Worm (Caenorhabditis elegans): ENCODE data around the gene smrc-1.

The smrc-1 gene

DNA sequence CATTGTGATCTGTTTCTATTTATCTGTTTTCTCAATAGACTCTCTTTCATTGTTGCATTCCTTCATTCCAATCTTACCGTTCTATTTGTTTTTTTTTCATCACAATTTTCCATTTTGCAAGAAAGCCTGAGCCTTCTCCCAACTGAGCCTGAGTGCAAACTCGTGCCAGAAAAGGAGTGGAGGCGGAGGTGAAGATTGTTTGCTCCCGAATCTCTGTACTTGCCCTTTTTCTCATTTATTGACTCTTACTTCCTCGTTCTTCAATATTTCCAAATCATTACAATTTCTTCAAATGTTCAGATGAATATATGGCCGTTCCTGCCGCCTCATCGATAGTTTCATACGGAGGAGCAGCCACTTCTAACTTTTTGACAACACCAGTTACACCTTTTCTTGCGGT is 16.1 kb downstream of the smrc-1 start, which contains the start of gene let-756:
TSS of gene let-756 (plus strand) at position 301 of the 400 bp plus-strand sequence.
- no peak for TF ChIP-seq lsy-2 (tag; optimal IDR thresholded peaks at IDR 0.05)
- TF ChIP-seq nhr-129 (tag; optimal IDR thresholded peaks at IDR 0.05): no peak
- TF ChIP-seq nhr-77 (tag; optimal IDR thresholded peaks at IDR 0.05): no peak
- TF ChIP-seq lin-39 (tag; optimal IDR thresholded peaks at IDR 0.05): no peak
- TF ChIP-seq crh-2 (tag; optimal IDR thresholded peaks at IDR 0.05): no peak
- TF ChIP-seq ceh-82 (tag; optimal IDR thresholded peaks at IDR 0.05): no peak
- TF ChIP-seq elt-1 (tag; optimal IDR thresholded peaks at IDR 0.05): no peak
- no peak for TF ChIP-seq C34F6.9 (tag; optimal IDR thresholded peaks at IDR 0.05)
- TF ChIP-seq sem-4 (tag; optimal IDR thresholded peaks at IDR 0.05): no peak
- no peak for TF ChIP-seq R02D3.7 (tag; optimal IDR thresholded peaks at IDR 0.05)
- TF ChIP-seq nhr-23 (tag; optimal IDR thresholded peaks at IDR 0.05): no peak
- TF ChIP-seq unc-62 (GFP tag; optimal IDR thresholded peaks at IDR 0.05): no peak
- TF ChIP-seq ZK546.5 (tag; optimal IDR thresholded peaks at IDR 0.05): no peak
- no peak for TF ChIP-seq nhr-6 (tag; optimal IDR thresholded peaks at IDR 0.05)
- TF ChIP-seq ztf-4 (tag; optimal IDR thresholded peaks at IDR 0.05): no peak
- no peak for TF ChIP-seq zag-1 (tag; optimal IDR thresholded peaks at IDR 0.05)
- TF ChIP-seq alr-1 (tag; optimal IDR thresholded peaks at IDR 0.05): no peak
- no peak for TF ChIP-seq nhr-12 (tag; optimal IDR thresholded peaks at IDR 0.05)
- no peak for TF ChIP-seq unc-39 (tag; optimal IDR thresholded peaks at IDR 0.05)

DNA sequence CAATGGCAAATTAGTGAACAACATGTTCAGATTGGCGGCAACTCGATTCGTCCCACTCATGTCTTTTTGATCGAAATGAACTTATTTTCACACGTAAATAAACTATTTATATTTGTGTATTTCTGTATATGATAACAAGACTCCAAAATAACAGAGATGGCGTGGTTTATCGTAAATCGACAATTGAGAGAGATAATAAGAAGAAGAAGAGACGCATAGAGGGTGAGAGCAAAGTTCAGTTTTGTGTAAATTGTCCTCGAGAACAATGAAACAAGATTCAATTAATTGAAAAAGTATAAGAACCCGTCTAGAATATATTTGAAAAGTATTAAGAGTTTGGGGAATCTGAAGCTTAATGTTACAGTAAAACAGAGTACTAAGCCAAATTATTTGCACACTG is 20.7 kb downstream of the smrc-1 start:
- TF ChIP-seq lin-39 (tag; optimal IDR thresholded peaks at IDR 0.05): no peak
- TF ChIP-seq crh-2 (tag; optimal IDR thresholded peaks at IDR 0.05): peak; percentile 39
- peak; percentile 3 for TF ChIP-seq fos-1 (tag; optimal IDR thresholded peaks at IDR 0.05)
- TF ChIP-seq Y55F3AM.14 (GFP tag; optimal IDR thresholded peaks at IDR 0.05): no peak
- TF ChIP-seq sma-9 (GFP tag; optimal IDR thresholded peaks at IDR 0.05): peak; percentile 20
- no peak for TF ChIP-seq sma-9 (tag; optimal IDR thresholded peaks at IDR 0.05)
- no peak for TF ChIP-seq nhr-23 (tag; optimal IDR thresholded peaks at IDR 0.05)

DNA sequence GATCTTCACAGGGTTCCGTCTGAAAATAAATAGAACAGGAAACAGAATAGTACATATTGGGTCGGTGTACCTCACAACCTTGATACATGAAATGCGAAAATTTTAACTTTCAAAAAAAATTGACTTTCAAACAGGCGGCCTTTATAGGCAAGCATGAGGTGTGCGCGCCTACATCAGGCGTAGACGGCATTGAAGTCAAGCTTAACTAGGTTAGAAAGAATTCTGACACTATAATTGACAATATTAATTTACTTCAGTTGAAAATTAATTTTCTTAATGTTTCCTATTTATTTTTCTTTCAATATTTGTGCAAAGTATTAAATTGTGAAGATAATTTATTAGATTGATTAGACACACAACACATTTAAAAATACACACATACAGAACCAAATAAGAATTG is 21.2 kb downstream of the smrc-1 start, which contains the start of gene C05D11.5:
TSS of gene C05D11.5 (minus strand) at position 101 of the 400 bp plus-strand sequence.
- no peak for TF ChIP-seq Y55F3AM.14 (GFP tag; optimal IDR thresholded peaks at IDR 0.05)
- no peak for TF ChIP-seq peb-1 (tag; optimal IDR thresholded peaks at IDR 0.05)
- TF ChIP-seq ama-1 (optimal IDR thresholded peaks at IDR 0.05): no peak
- no peak for TF ChIP-seq sma-9 (GFP tag; optimal IDR thresholded peaks at IDR 0.05)
- no peak for TF ChIP-seq sma-9 (tag; optimal IDR thresholded peaks at IDR 0.05)
- no peak for TF ChIP-seq lin-39 (tag; optimal IDR thresholded peaks at IDR 0.05)
- TF ChIP-seq skn-1 (tag; optimal IDR thresholded peaks at IDR 0.05): no peak
- no peak for TF ChIP-seq unc-62 (GFP tag; optimal IDR thresholded peaks at IDR 0.05)
- TF ChIP-seq ztf-1 (GFP tag; conservative IDR thresholded peaks at IDR 0.05): no peak
- no peak for TF ChIP-seq blmp-1 (tag; optimal IDR thresholded peaks at IDR 0.05; ENCODE audit: insufficient read depth)

DNA sequence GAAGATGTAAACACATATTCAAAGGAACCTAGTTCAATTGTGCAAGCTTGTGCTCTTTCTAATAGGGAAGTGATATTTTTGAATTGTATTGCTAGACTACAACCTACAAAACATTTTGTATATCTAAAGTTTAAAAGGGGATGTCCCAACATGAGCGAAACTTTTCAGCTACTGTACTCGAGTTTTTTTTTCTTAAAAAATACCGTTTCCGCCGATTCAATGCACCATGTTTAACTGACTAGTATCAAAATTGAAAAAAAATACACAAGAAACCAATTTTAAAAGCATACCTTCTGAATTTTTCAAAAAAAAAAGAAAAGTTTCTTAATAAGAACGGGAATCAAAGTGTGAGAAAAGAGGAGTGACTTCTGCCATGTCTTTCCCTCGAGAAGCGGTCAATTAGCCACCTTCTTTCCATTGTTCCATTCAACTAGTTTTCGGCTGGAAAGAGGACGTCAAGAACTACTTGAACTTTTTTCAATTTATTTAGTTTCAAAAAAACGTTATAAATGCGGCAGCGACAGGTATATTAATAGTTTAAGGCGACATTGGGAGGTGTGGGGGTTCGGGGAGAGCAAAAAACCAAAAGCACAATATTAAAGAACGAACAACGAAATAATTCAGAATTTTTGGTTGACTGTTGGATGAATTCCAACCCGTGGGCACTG is 24.7 kb downstream of the smrc-1 start, which contains the start of gene nas-4:
TSS of gene nas-4 (minus strand) at position 351 of the 668 bp plus-strand sequence.
- TF ChIP-seq sma-3 (GFP tag; optimal IDR thresholded peaks at IDR 0.05) (peak; percentile 46), C34F6.9 (tag; optimal IDR thresholded peaks at IDR 0.05) (no peak), unc-55 (GFP tag; optimal IDR thresholded peaks at IDR 0.05) (peak; percentile 7), lsy-2 (tag; optimal IDR thresholded peaks at IDR 0.05) (peak in 1 of 2 experiments; percentile 9), ztf-4 (tag; optimal IDR thresholded peaks at IDR 0.05) (peak; percentile 69), nhr-21 (tag; optimal IDR thresholded peaks at IDR 0.05) (peak; percentile 17), fos-1 (tag; optimal IDR thresholded peaks at IDR 0.05) (no peak), lin-13 (GFP tag; optimal IDR thresholded peaks at IDR 0.05) (peak; percentile 42), ama-1 (optimal IDR thresholded peaks at IDR 0.05) (peak; percentile 69), peb-1 (tag; optimal IDR thresholded peaks at IDR 0.05) (no peak), crh-2 (tag; optimal IDR thresholded peaks at IDR 0.05) (peak; percentile 36), Y55F3AM.14 (GFP tag; optimal IDR thresholded peaks at IDR 0.05) (peak; percentile 35), blmp-1 (tag; optimal IDR thresholded peaks at IDR 0.05; ENCODE audit: insufficient read depth) (peak; percentile 3), nhr-25 (tag; optimal IDR thresholded peaks at IDR 0.05) (peak; percentile 27), nhr-10 (tag; optimal IDR thresholded peaks at IDR 0.05) (no peak), nhr-6 (tag; optimal IDR thresholded peaks at IDR 0.05) (peak; percentile 14), ceh-16 (tag; optimal IDR thresholded peaks at IDR 0.05) (no peak)
